Fruit fly (Drosophila melanogaster): ENCODE results near the gene Chs2.

The Chs2 gene

dm6 chr3L:21934462-21934861, 27.7 kb upstream of the Chs2 start, which contains the start of gene SLC22A (continued):
- TF ChIP-seq CG32767 (GFP tag; IDR thresholded peaks at IDR 0.05) = no peak
- peak; percentile 72 for TF ChIP-seq Med (GFP tag)
- TF ChIP-seq Ptx1 (GFP tag; IDR thresholded peaks at IDR 0.05) = no peak
- peak; percentile 63 for TF ChIP-seq CG10543 (GFP tag; optimal IDR thresholded peaks at IDR 0.05)
- TF ChIP-seq NFAT (GFP tag; IDR thresholded peaks at IDR 0.05) = no peak
- TF ChIP-seq bcd (GFP tag; optimal IDR thresholded peaks at IDR 0.05) = no peak
- TF ChIP-seq CG1603 (tag; optimal IDR thresholded peaks at IDR 0.05) = no peak
- peak in 1 of 2 experiments; percentile 16 for TF ChIP-seq bsh (GFP tag; optimal IDR thresholded peaks at IDR 0.05)
- TF ChIP-seq tx (GFP tag; optimal IDR thresholded peaks at IDR 0.05) = no peak
- no peak for TF ChIP-seq lmd (GFP tag; IDR thresholded peaks at IDR 0.05)
- peak; percentile 59 for TF ChIP-seq CG12769 (tag; optimal IDR thresholded peaks at IDR 0.05)
- no peak for TF ChIP-seq CrebB (tag; optimal IDR thresholded peaks at IDR 0.05)
- no peak for TF ChIP-seq CG16779 (GFP tag; IDR thresholded peaks at IDR 0.05)
- TF ChIP-seq CG2678 (tag; optimal IDR thresholded peaks at IDR 0.05) = peak; percentile 3
- TF ChIP-seq CG18764 (GFP tag; optimal IDR thresholded peaks at IDR 0.05) = no peak
- no peak for TF ChIP-seq tin (GFP tag; optimal IDR thresholded peaks at IDR 0.05)

dm6 chr3L:21936152-21936551, 26.0 kb upstream of the Chs2 start:
- TF ChIP-seq Med (GFP tag) = peak; percentile 57
- TF ChIP-seq mirr (GFP tag; optimal IDR thresholded peaks at IDR 0.05) = peak; percentile 31
- no peak for TF ChIP-seq CG17802 (tag; optimal IDR thresholded peaks at IDR 0.05)
- peak; percentile 36 for TF ChIP-seq CG1233 (GFP tag; optimal IDR thresholded peaks at IDR 0.05)
- peak; percentile 72 for TF ChIP-seq exex (tag; optimal IDR thresholded peaks at IDR 0.05)
- TF ChIP-seq CG7372 (GFP tag; IDR thresholded peaks at IDR 0.05) = 0 out of 2 replicates have a peak, but pooled peaks have one; percentile 10
- peak; percentile 97 for TF ChIP-seq CG8281 (tag; optimal IDR thresholded peaks at IDR 0.05)
- TF ChIP-seq sd (tag; optimal IDR thresholded peaks at IDR 0.05) = peak; percentile 53
- no peak for TF ChIP-seq ham (GFP tag; IDR thresholded peaks at IDR 0.05)

- TF ChIP-seq Hr39 (optimal IDR thresholded peaks at IDR 0.05) (no peak), Stat92E (GFP tag; optimal IDR thresholded peaks at IDR 0.05) (no peak), Dek (tag; optimal IDR thresholded peaks at IDR 0.05) (no peak), trem (tag; optimal IDR thresholded peaks at IDR 0.05) (peak; percentile 41), Drgx (GFP tag; IDR thresholded peaks at IDR 0.05) (no peak), CG4854 (GFP tag; optimal IDR thresholded peaks at IDR 0.05) (no peak), E2f2 (GFP tag; IDR thresholded peaks at IDR 0.05) (peak; percentile 75), CG15479 (GFP tag; optimal IDR thresholded peaks at IDR 0.05) (peak; percentile 40), zen2 (GFP tag; IDR thresholded peaks at IDR 0.05; ENCODE audit: partially characterized antibody) (no peak), ham (GFP tag; IDR thresholded peaks at IDR 0.05) (no peak), ato (GFP tag; IDR thresholded peaks at IDR 0.05; ENCODE audit: partially characterized antibody) (no peak), Gug (GFP tag; IDR thresholded peaks at IDR 0.05) (no peak), h (optimal IDR thresholded peaks at IDR 0.05) (no peak), Atf6 (GFP tag; IDR thresholded peaks at IDR 0.05) (no peak), Ssrp (tag; optimal IDR thresholded peaks at IDR 0.05) (no peak), BtbVII (GFP tag; optimal IDR thresholded peaks at IDR 0.05) (no peak), CG15073 (GFP tag; optimal IDR thresholded peaks at IDR 0.05) (no peak), Dp (GFP tag; optimal IDR thresholded peaks at IDR 0.05) (peak; percentile 72), CG8281 (tag; optimal IDR thresholded peaks at IDR 0.05) (no peak), CG18476 (GFP tag; optimal IDR thresholded peaks at IDR 0.05) (no peak), Opbp (GFP tag; IDR thresholded peaks at IDR 0.05; ENCODE audit: partially characterized antibody) (0 out of 3 replicates have a peak, but pooled peaks have one; percentile 23), Usf (GFP tag; optimal IDR thresholded peaks at IDR 0.05) (no peak), CG2116 (GFP tag; optimal IDR thresholded peaks at IDR 0.05) (peak; percentile 24), pros (GFP tag; optimal IDR thresholded peaks at IDR 0.05) (no peak), CG9437 (GFP tag; optimal IDR thresholded peaks at IDR 0.05) (peak; percentile 21), CG7839 (tag; optimal IDR thresholded peaks at IDR 0.05) (no peak)
Measured at dm6 chr3L:21941615-21942259, 20.5 kb upstream of the Chs2 start, which contains the start of the genes PolH and CG14562. Gene PolH (minus strand): TSS chr3L:21941812. Gene CG14562 (plus strand): TSS chr3L:21942221.
